Fruit fly (Drosophila melanogaster): ENCODE data around the gene CG11584.

- TF ChIP-seq Dll (optimal IDR thresholded peaks at IDR 0.05) (no peak), pan (optimal IDR thresholded peaks at IDR 0.05) (no peak), psq (optimal IDR thresholded peaks at IDR 0.05) (no peak)
Observed at dm6 chrX:14227043-14227442, 46.2 kb downstream of the CG11584 start.
